Worm (Caenorhabditis elegans) whole organism, L4 larva: ENCODE results near the gene C17A2.4.
"Not testable (repeated sequence)": the region's sequence is repeated elsewhere in the genome, so short reads cannot be mapped to it uniquely, and the experiment has no call there.

Experiments
- Y105C5A.15 ChIP-seq: fragments of 200-800 bp; sonication (Bioruptor generic); IDR thresholded peaks from 2 replicates; pipeline ENCODE4 v1.3.6; 2022; ENCODE audit warnings: missing genetic modification characterization, missing compliant biosample characterization
- ama-1 ChIP-seq: fragments of 150-350 bp; optimal IDR thresholded peaks from 2 replicates; lab custom pipeline; 2014; ENCODE audit warnings: inconsistent platforms, mixed read lengths
- fkh-10 ChIP-seq: fragments of 150-350 bp; optimal IDR thresholded peaks from 2 replicates; lab custom pipeline; 2014; ENCODE audit warnings: missing biosample characterization, missing genetic modification reagents, missing genetic modification characterization
- nhr-28 ChIP-seq: fragments of 150-350 bp; optimal IDR thresholded peaks from 2 replicates; lab custom pipeline; 2014; ENCODE audit warnings: missing biosample characterization, missing genetic modification characterization
- nhr-6 ChIP-seq: fragments of 150-350 bp; optimal IDR thresholded peaks from 2 replicates; lab custom pipeline; 2014; ENCODE audit warnings: missing biosample characterization, missing genetic modification characterization
- nhr-76 ChIP-seq: fragments of 150-350 bp; optimal IDR thresholded peaks from 2 replicates; lab custom pipeline; 2014; ENCODE audit warnings: missing biosample characterization, missing genetic modification characterization
- sdz-12 ChIP-seq: fragments of 200-800 bp; sonication (Bioruptor generic); optimal IDR thresholded peaks from 2 replicates; lab custom pipeline; 2018; ENCODE audit warnings: mild to moderate bottlenecking, missing genetic modification characterization, missing compliant biosample characterization
- snpc-4 ChIP-seq: fragments of 150-350 bp; optimal IDR thresholded peaks from 2 replicates; lab custom pipeline; 2014; ENCODE audit warnings: missing biosample characterization, missing genetic modification characterization

ce11 chrII:3816251-3816849 lies 23.3 kb upstream of the C17A2.4 start, which contains the start of gene fbxa-24:
- not testable (repeated sequence) for TF ChIP-seq nhr-76 (tag; lab: Kevin White, UChicago); sdz-12; nhr-28 (tag; lab: Kevin White, UChicago); snpc-4 (tag; lab: Kevin White, UChicago); fkh-10 (GFP tag; lab: Kevin White, UChicago); Y105C5A.15 (GFP tag; lab: Robert Waterston, UW); nhr-6 (tag; lab: Kevin White, UChicago); ama-1 (lab: Kevin White, UChicago)
